Worm (Caenorhabditis elegans): ENCODE measurements around the gene fbxa-185.
A peak's percentile ranks its signal among the peaks of the same experiment; 100 is the strongest.

The fbxa-185 gene

DNA sequence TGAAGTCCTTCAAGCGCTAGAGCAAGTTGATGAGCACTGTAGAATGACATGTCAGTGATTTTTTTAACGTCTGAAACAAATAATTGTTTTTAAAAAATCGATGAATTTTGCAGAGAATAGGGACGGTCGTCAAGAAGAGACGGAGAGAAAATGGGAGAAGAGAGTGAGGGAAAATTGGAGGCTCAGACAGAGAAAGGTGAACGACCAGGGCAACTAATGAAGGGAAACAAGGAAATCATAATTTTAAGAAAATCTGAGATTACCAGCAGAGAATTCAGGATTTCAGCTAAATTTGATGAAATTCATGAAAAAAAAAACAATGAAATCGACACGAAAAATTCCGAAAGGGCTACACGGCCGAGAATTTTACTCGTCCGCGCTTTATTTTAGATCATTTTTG, 16.4 kb upstream of the fbxa-185 start, which contains the start of gene F31E9.6:
TSS of gene F31E9.6 (minus strand) at position 91 of the 400 bp plus-strand sequence.
- no peak for TF ChIP-seq cog-1 (tag; optimal IDR thresholded peaks at IDR 0.05)
- no peak for TF ChIP-seq ref-1 (GFP tag; conservative IDR thresholded peaks at IDR 0.05)
- no peak for TF ChIP-seq med-1 (GFP tag; optimal IDR thresholded peaks at IDR 0.05; ENCODE audit: insufficient read depth)
- no peak for TF ChIP-seq flt-1 (GFP tag; IDR thresholded peaks at IDR 0.05)
- TF ChIP-seq tab-1 (GFP tag; IDR thresholded peaks at IDR 0.05), result no peak
- TF ChIP-seq ztf-29 (GFP tag; IDR thresholded peaks at IDR 0.05), result no peak
- no peak for TF ChIP-seq T22C8.4 (GFP tag; IDR thresholded peaks at IDR 0.05)
- TF ChIP-seq ztf-23 (GFP tag; IDR thresholded peaks at IDR 0.05), result no peak
- TF ChIP-seq klf-2 (GFP tag; conservative IDR thresholded peaks at IDR 0.05), result no peak

DNA sequence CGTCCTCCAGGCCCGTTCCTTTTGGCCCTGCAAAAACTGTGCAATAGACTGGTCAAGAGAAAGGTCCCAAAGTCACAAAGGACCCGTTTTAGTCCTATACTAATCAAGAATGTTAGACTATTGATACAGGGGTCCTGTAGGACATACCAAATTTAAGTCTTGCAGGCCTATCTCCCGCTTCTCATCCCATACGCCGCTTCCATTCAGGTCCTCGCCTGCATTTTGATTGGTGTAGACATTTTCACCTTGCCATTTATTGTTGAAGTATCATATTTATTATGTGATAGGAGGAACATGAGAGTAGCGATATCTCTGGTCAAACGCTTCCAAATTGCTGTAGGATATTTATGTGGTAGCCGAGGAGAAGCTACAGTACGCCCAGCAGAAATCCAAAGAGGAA, 14.1 kb upstream of the fbxa-185 start:
- TF ChIP-seq ztf-23 (GFP tag; IDR thresholded peaks at IDR 0.05), result no peak
- TF ChIP-seq ztf-29 (GFP tag; IDR thresholded peaks at IDR 0.05), result no peak
- no peak for TF ChIP-seq cog-1 (tag; optimal IDR thresholded peaks at IDR 0.05)
- no peak for TF ChIP-seq klf-2 (GFP tag; conservative IDR thresholded peaks at IDR 0.05)
- TF ChIP-seq med-1 (GFP tag; optimal IDR thresholded peaks at IDR 0.05; ENCODE audit: insufficient read depth), result no peak
- TF ChIP-seq tab-1 (GFP tag; IDR thresholded peaks at IDR 0.05), result no peak
- no peak for TF ChIP-seq ref-1 (GFP tag; conservative IDR thresholded peaks at IDR 0.05)
- no peak for TF ChIP-seq T22C8.4 (GFP tag; IDR thresholded peaks at IDR 0.05)
- TF ChIP-seq flt-1 (GFP tag; IDR thresholded peaks at IDR 0.05), result no peak

DNA sequence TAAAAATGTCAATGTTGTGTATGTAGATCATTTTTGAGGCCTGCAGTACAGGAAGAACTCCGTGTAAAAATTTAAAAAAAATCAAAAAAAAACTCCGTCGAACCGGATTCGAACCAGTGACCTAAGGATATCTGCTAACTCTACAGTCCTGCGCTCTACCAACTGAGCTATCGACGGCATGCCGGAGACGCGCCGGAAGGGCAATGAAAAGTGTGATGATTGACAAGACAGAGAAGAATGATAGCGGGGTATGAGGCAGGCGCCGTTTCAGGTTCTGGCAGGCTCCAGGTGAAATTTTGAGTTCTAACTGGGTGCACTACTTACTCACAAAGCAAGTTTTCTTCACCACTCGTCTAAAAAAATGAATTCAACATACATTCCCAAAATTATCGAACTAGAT, 13.7 kb upstream of the fbxa-185 start, which contains the start of gene srz-58:
TSS of gene srz-58 (plus strand) at position 362 of the 400 bp plus-strand sequence.
- TF ChIP-seq T22C8.4 (GFP tag; IDR thresholded peaks at IDR 0.05) (no peak), flt-1 (GFP tag; IDR thresholded peaks at IDR 0.05) (0 out of 2 replicates have a peak, but pooled peaks have one; percentile 39), klf-2 (GFP tag; conservative IDR thresholded peaks at IDR 0.05) (0 out of 2 replicates have a peak, but pooled peaks have one; percentile 15), ztf-29 (GFP tag; IDR thresholded peaks at IDR 0.05) (no peak), tab-1 (GFP tag; IDR thresholded peaks at IDR 0.05) (0 out of 2 replicates have a peak, but pooled peaks have one; percentile 9)

DNA sequence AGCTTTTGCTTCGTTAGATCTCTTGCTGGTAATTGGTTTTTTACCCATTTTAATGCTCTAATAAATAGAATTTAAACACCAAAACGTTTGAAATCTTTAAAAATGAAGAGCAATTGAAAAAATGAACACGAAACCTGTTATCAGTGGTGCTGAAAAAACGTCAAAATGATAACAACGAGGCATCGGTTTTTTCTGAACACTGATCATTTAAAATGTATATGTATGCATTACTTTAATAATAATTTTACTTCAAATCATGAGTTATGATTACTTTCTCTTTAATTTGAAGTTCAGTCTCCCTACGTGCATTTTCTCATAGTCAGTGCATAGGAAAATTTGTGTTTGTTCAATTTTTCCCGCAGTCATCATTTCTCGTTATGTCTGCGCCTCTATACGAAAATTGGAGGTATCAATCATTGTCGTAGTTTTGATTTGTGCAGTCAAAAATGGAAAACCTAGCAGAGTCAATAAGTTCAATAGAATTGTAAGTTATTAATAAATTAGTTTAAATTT, 9.0 kb upstream of the fbxa-185 start, which contains the start of gene F31E9.3:
TSS of gene F31E9.3 (plus strand) at position 194 of the 513 bp plus-strand sequence.
- TF ChIP-seq med-1 (GFP tag; optimal IDR thresholded peaks at IDR 0.05; ENCODE audit: insufficient read depth), result no peak
- no peak for TF ChIP-seq ztf-29 (GFP tag; IDR thresholded peaks at IDR 0.05)
- no peak for TF ChIP-seq klf-2 (GFP tag; conservative IDR thresholded peaks at IDR 0.05)
- no peak for TF ChIP-seq ztf-23 (GFP tag; IDR thresholded peaks at IDR 0.05)
- TF ChIP-seq ref-1 (GFP tag; conservative IDR thresholded peaks at IDR 0.05), result no peak
- no peak for TF ChIP-seq cog-1 (tag; optimal IDR thresholded peaks at IDR 0.05)
- no peak for TF ChIP-seq tab-1 (GFP tag; IDR thresholded peaks at IDR 0.05)
- TF ChIP-seq flt-1 (GFP tag; IDR thresholded peaks at IDR 0.05), result no peak
- TF ChIP-seq T22C8.4 (GFP tag; IDR thresholded peaks at IDR 0.05), result no peak

DNA sequence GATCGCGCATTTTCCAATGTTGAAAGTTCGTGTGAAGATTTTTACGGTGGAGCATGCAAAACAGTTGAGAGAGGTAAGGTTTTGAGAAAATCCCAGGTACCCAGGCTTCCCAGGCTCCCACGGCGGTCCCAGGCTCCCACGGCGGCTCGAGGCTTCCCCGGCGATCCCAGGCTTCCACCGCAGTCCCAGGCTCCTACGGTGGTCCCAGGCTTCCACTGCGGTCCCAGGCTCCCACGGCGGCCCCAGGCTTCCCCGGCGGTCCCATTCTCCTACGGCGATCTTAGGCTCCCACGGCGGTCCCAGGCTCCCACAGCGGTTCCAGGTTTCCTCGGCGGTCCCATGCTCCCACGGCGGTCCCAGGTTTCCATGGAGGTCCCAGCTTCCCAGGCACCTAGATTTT, 7.6 kb upstream of the fbxa-185 start:
- TF ChIP-seq tab-1 (GFP tag; IDR thresholded peaks at IDR 0.05) (no peak), ztf-29 (GFP tag; IDR thresholded peaks at IDR 0.05) (no peak), ref-1 (GFP tag; conservative IDR thresholded peaks at IDR 0.05) (no peak), ztf-23 (GFP tag; IDR thresholded peaks at IDR 0.05) (no peak), flt-1 (GFP tag; IDR thresholded peaks at IDR 0.05) (no peak), T22C8.4 (GFP tag; IDR thresholded peaks at IDR 0.05) (no peak), klf-2 (GFP tag; conservative IDR thresholded peaks at IDR 0.05) (no peak), cog-1 (tag; optimal IDR thresholded peaks at IDR 0.05) (no peak), med-1 (GFP tag; optimal IDR thresholded peaks at IDR 0.05; ENCODE audit: insufficient read depth) (no peak)

DNA sequence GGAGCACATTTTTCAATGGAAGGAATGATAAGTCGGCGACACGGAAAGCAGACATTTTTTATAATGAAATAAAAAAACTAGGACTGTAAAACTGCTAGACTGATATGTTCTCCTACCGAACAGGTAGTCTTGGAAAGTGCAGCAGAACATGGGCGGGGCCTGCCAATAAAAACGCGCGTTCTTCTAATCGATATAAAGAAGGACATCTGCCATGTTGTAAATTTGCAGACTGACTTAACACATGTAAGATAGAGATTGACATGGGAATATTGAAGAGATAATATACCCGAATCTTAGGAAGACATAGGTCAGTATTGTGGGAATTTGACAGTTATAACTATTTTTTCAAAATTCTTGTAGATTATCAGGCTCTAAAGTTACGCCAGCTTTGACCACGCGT, 3.6 kb upstream of the fbxa-185 start, which contains the start of gene sdz-16:
TSS of gene sdz-16 (minus strand) at position 101 of the 400 bp plus-strand sequence.
- TF ChIP-seq T22C8.4 (GFP tag; IDR thresholded peaks at IDR 0.05) (no peak), tab-1 (GFP tag; IDR thresholded peaks at IDR 0.05) (no peak), ztf-29 (GFP tag; IDR thresholded peaks at IDR 0.05) (no peak), med-1 (GFP tag; optimal IDR thresholded peaks at IDR 0.05; ENCODE audit: insufficient read depth) (no peak), cog-1 (tag; optimal IDR thresholded peaks at IDR 0.05) (no peak), klf-2 (GFP tag; conservative IDR thresholded peaks at IDR 0.05) (no peak), ref-1 (GFP tag; conservative IDR thresholded peaks at IDR 0.05) (no peak), flt-1 (GFP tag; IDR thresholded peaks at IDR 0.05) (no peak), ztf-23 (GFP tag; IDR thresholded peaks at IDR 0.05) (no peak)

DNA sequence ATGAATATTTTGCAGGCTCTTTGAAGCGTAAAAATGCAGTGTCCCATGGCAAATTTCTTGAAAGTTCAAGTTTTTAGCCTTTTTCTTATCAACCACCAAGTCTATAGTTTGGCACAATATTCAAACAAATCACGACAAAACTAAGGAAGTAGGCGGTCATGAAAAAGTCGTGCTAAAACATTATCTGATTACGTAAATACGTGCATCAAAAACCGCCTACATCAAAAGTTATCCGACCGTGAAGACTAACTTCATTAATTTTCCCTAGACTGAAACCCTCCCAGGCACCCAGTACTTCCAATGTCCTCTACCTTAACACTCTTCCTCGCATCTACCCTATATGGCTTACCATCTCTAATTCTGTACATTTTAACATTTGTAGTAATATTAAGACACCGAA, 2.9 kb upstream of the fbxa-185 start, which contains the start of gene srg-44:
TSS of gene srg-44 (plus strand) at position 301 of the 400 bp plus-strand sequence.
- no peak for TF ChIP-seq ztf-23 (GFP tag; IDR thresholded peaks at IDR 0.05)
- TF ChIP-seq cog-1 (tag; optimal IDR thresholded peaks at IDR 0.05), result no peak
- no peak for TF ChIP-seq ztf-29 (GFP tag; IDR thresholded peaks at IDR 0.05)
- TF ChIP-seq med-1 (GFP tag; optimal IDR thresholded peaks at IDR 0.05; ENCODE audit: insufficient read depth), result no peak
- TF ChIP-seq klf-2 (GFP tag; conservative IDR thresholded peaks at IDR 0.05), result no peak
- no peak for TF ChIP-seq flt-1 (GFP tag; IDR thresholded peaks at IDR 0.05)
- no peak for TF ChIP-seq tab-1 (GFP tag; IDR thresholded peaks at IDR 0.05)
- no peak for TF ChIP-seq T22C8.4 (GFP tag; IDR thresholded peaks at IDR 0.05)
- no peak for TF ChIP-seq ref-1 (GFP tag; conservative IDR thresholded peaks at IDR 0.05)

DNA sequence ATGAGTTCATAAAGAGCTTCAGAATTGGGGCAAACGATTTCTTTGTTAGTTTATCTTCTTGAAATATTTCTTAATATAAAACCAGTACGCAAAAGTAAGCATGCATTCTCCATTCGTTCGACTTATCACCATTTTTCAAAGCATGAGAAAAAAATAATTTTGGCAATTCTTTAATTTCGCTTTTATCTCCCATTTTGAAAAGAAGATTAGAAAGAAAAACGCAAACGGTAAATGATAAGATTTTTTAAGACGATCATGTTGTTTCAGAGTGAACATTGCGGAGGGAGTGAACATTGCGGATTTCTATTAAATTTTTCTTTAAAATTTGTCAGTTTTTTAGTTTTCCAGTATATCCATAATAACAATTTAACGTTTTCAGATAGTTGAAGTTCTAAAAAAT, 7.9 kb downstream of the fbxa-185 start:
- TF ChIP-seq T22C8.4 (GFP tag; IDR thresholded peaks at IDR 0.05) (no peak), ref-1 (GFP tag; conservative IDR thresholded peaks at IDR 0.05) (no peak), ztf-23 (GFP tag; IDR thresholded peaks at IDR 0.05) (no peak), flt-1 (GFP tag; IDR thresholded peaks at IDR 0.05) (no peak), ztf-29 (GFP tag; IDR thresholded peaks at IDR 0.05) (no peak), med-1 (GFP tag; optimal IDR thresholded peaks at IDR 0.05; ENCODE audit: insufficient read depth) (no peak), tab-1 (GFP tag; IDR thresholded peaks at IDR 0.05) (no peak), cog-1 (tag; optimal IDR thresholded peaks at IDR 0.05) (no peak), klf-2 (GFP tag; conservative IDR thresholded peaks at IDR 0.05) (no peak)

DNA sequence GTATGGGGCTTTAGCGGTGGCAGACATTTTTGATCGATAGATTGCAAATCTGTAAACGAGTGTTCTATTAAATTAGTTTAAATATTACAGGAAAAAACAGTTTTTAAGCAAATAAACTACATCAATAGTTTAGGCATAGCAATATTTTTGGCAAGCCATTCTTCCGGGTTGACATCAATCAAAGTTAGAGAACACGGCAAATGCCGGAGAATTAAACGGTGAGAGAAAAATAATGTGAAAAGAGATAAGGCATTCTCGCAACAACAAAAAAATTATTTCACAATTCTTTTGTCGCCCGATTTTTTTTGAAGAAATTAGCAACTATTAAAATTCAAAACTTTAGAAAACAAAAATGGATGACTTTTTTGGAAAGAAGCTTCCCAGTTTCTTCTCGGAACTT, 13.4 kb downstream of the fbxa-185 start, which contains the start of the genes fbxa-188 and fbxa-189:
TSS of gene fbxa-188 (minus strand) at position 51 of the 400 bp plus-strand sequence.
TSS of gene fbxa-189 (plus strand) at position 339 of the 400 bp plus-strand sequence.
- TF ChIP-seq ztf-29 (GFP tag; IDR thresholded peaks at IDR 0.05) (no peak), ztf-23 (GFP tag; IDR thresholded peaks at IDR 0.05) (no peak), med-1 (GFP tag; optimal IDR thresholded peaks at IDR 0.05; ENCODE audit: insufficient read depth) (no peak), tab-1 (GFP tag; IDR thresholded peaks at IDR 0.05) (no peak), T22C8.4 (GFP tag; IDR thresholded peaks at IDR 0.05) (no peak), cog-1 (tag; optimal IDR thresholded peaks at IDR 0.05) (no peak), flt-1 (GFP tag; IDR thresholded peaks at IDR 0.05) (no peak), ref-1 (GFP tag; conservative IDR thresholded peaks at IDR 0.05) (no peak), klf-2 (GFP tag; conservative IDR thresholded peaks at IDR 0.05) (no peak)

All from whole organism, midembryonic.